Fruit fly (Drosophila melanogaster) whole organism, wandering third instar larva: ENCODE results near the gene Frmd5.

Source experiments
- Abd-B ChIP-seq: fragments of >200 bp; optimal IDR thresholded peaks from 2 replicates; lab custom pipeline; 2017; ENCODE audit warnings: missing biosample characterization, missing genetic modification characterization
- CG32264 ChIP-seq: fragments of 200-800 bp; sonication (Bioruptor generic); optimal IDR thresholded peaks from 2 replicates; lab custom pipeline; 2016; ENCODE audit warnings: missing biosample characterization, missing genetic modification characterization
- CG9705 ChIP-seq: fragments of 200-800 bp; sonication (Bioruptor generic); optimal IDR thresholded peaks from 2 replicates; lab custom pipeline; 2018; ENCODE audit warnings: missing biosample characterization, mild to moderate bottlenecking, missing genetic modification characterization
- CrebA ChIP-seq: fragments of 200-800 bp; sonication (Bioruptor generic); optimal IDR thresholded peaks from 2 replicates; lab custom pipeline; 2016; ENCODE audit warnings: missing biosample characterization, mild to moderate bottlenecking, missing genetic modification characterization, borderline replicate concordance
- Dfd ChIP-seq: fragments of >200 bp; optimal IDR thresholded peaks from 2 replicates; lab custom pipeline; 2017; ENCODE audit warnings: missing biosample characterization, missing genetic modification characterization
- Dif ChIP-seq: fragments of 200-275, 200-300 bp; sonication (Bioruptor generic); optimal IDR thresholded peaks from 2 replicates; lab custom pipeline; 2018; ENCODE audit warnings: missing biosample characterization, missing genetic modification characterization; ENCODE audit not compliant: partially characterized antibody
- GATAd ChIP-seq: sonication (Bioruptor generic); optimal IDR thresholded peaks from 2 replicates; lab custom pipeline; 2016; ENCODE audit warnings: missing biosample characterization, missing genetic modification characterization
- HLH106 ChIP-seq: fragments of 200-800 bp; optimal IDR thresholded peaks from 3 replicates; lab custom pipeline; 2019; ENCODE audit warnings: missing biosample characterization, mild to moderate bottlenecking, missing genetic modification characterization, moderate library complexity
- Hnf4 ChIP-seq: fragments of 200-800 bp; sonication (Bioruptor generic); optimal IDR thresholded peaks from 2 replicates; lab custom pipeline; 2016; ENCODE audit warnings: missing biosample characterization, mild to moderate bottlenecking, missing genetic modification characterization
- Hr78 ChIP-seq: fragments of >200 bp; optimal IDR thresholded peaks from 2 replicates; lab custom pipeline; 2017; ENCODE audit warnings: missing biosample characterization, missing genetic modification characterization
- Hr83 ChIP-seq: fragments of 200-300 bp; sonication (Bioruptor generic); optimal IDR thresholded peaks from 2 replicates; lab custom pipeline; 2016; ENCODE audit warnings: missing biosample characterization, mild to moderate bottlenecking, missing genetic modification characterization, moderate library complexity; ENCODE audit not compliant: poor library complexity, severe bottlenecking
- Mio ChIP-seq: sonication (Bioruptor generic); optimal IDR thresholded peaks from 2 replicates; lab custom pipeline; 2016; ENCODE audit warnings: missing biosample characterization, missing genetic modification characterization
- Myc ChIP-seq: fragments of >200 bp; optimal IDR thresholded peaks from 2 replicates; lab custom pipeline; 2017
- OdsH ChIP-seq: fragments of 200-800 bp; sonication (Bioruptor generic); optimal IDR thresholded peaks from 2 replicates; lab custom pipeline; 2016; ENCODE audit warnings: missing biosample characterization, mild to moderate bottlenecking, missing genetic modification characterization
- Rel ChIP-seq, 2 experiments: fragments of 200-800 bp; sonication (Bioruptor generic) in 1 of 2; optimal IDR thresholded peaks; 2 replicates in 1 of 2; 3 replicates in 1 of 2; lab custom pipeline; 2016 to 2019; ENCODE audit warnings: mild to moderate bottlenecking in 2 of 2, missing biosample characterization in 2 of 2, missing genetic modification characterization in 2 of 2, moderate library complexity in 1 of 2
- Sp1 ChIP-seq: fragments of 200-800 bp; sonication (Bioruptor generic); optimal IDR thresholded peaks from 3 replicates; lab custom pipeline; 2019; ENCODE audit warnings: missing biosample characterization, mild to moderate bottlenecking, missing genetic modification characterization, moderate library complexity
- Vsx2 ChIP-seq: fragments of 200-300, 225-300 bp; sonication (Bioruptor generic); optimal IDR thresholded peaks from 2 replicates; lab custom pipeline; 2018; ENCODE audit warnings: missing biosample characterization, missing genetic modification characterization; ENCODE audit not compliant: partially characterized antibody
- br ChIP-seq: fragments of 200-800 bp; sonication (Bioruptor generic); optimal IDR thresholded peaks from 2 replicates; lab custom pipeline; 2016; ENCODE audit warnings: missing biosample characterization, missing genetic modification characterization
- brk ChIP-seq: fragments of 200-800 bp; sonication (Bioruptor generic); optimal IDR thresholded peaks from 2 replicates; lab custom pipeline; 2016; ENCODE audit warnings: missing biosample characterization, mild to moderate bottlenecking, missing genetic modification characterization
- dl ChIP-seq, 2 experiments: fragments of 175-275, 200-275 bp in 1 of 2; fragments of 200-275 bp in 1 of 2; sonication (Bioruptor generic); optimal IDR thresholded peaks; lab custom pipeline; 2018; ENCODE audit warnings: mild to moderate bottlenecking in 2 of 2, missing biosample characterization in 2 of 2, missing genetic modification characterization in 2 of 2, moderate library complexity in 2 of 2; ENCODE audit not compliant: partially characterized antibody in 2 of 2, insufficient read depth in 1 of 2
- dmrt93B ChIP-seq: fragments of 200-800 bp; sonication (Bioruptor generic); optimal IDR thresholded peaks from 2 replicates; lab custom pipeline; 2018; ENCODE audit warnings: missing biosample characterization, mild to moderate bottlenecking, missing genetic modification characterization
- dsf ChIP-seq: sonication (Bioruptor generic); optimal IDR thresholded peaks from 2 replicates; lab custom pipeline; 2016; ENCODE audit warnings: missing biosample characterization, missing genetic modification characterization, borderline replicate concordance
- ey ChIP-seq: fragments of 200-800 bp; sonication (Bioruptor generic); optimal IDR thresholded peaks from 2 replicates; lab custom pipeline; 2016; ENCODE audit warnings: missing biosample characterization, missing genetic modification characterization
- foxo ChIP-seq, 2 experiments: fragments of 200-800 bp; sonication (Bioruptor generic); optimal IDR thresholded peaks; 2 replicates in 1 of 2; 3 replicates in 1 of 2; lab custom pipeline; 2016 to 2017; ENCODE audit warnings: missing biosample characterization in 2 of 2, missing genetic modification characterization in 2 of 2
- h ChIP-seq: fragments of 200-800 bp; sonication (Bioruptor generic); optimal IDR thresholded peaks from 3 replicates; lab custom pipeline; 2016; ENCODE audit warnings: missing biosample characterization, mild to moderate bottlenecking, missing genetic modification characterization
- jim ChIP-seq: fragments of 175-275, 200-325 bp; sonication (Bioruptor generic); optimal IDR thresholded peaks from 2 replicates; lab custom pipeline; 2016; ENCODE audit warnings: missing biosample characterization, mild to moderate bottlenecking, missing genetic modification characterization
- pan ChIP-seq: fragments of >200 bp; optimal IDR thresholded peaks from 2 replicates; lab custom pipeline; 2017
- rgr ChIP-seq: fragments of 200-800 bp; sonication (Bioruptor generic); optimal IDR thresholded peaks from 3 replicates; lab custom pipeline; 2016; ENCODE audit warnings: missing biosample characterization, mild to moderate bottlenecking, missing genetic modification characterization
- sage ChIP-seq: fragments of 200-800 bp; sonication (Bioruptor generic); optimal IDR thresholded peaks from 2 replicates; lab custom pipeline; 2016; ENCODE audit warnings: missing biosample characterization, mild to moderate bottlenecking, missing genetic modification characterization
- sv ChIP-seq: fragments of 200-800 bp; sonication (Bioruptor generic); optimal IDR thresholded peaks from 3 replicates; lab custom pipeline; 2016; ENCODE audit warnings: missing biosample characterization, missing genetic modification characterization
- tai ChIP-seq: sonication (Bioruptor generic); optimal IDR thresholded peaks from 2 replicates; lab custom pipeline; 2016; ENCODE audit warnings: missing biosample characterization, missing genetic modification characterization
- woc ChIP-seq: sonication (Bioruptor generic); optimal IDR thresholded peaks from 2 replicates; lab custom pipeline; 2016; ENCODE audit warnings: missing biosample characterization, mild to moderate bottlenecking, missing genetic modification characterization

Gene Frmd5

DNA sequence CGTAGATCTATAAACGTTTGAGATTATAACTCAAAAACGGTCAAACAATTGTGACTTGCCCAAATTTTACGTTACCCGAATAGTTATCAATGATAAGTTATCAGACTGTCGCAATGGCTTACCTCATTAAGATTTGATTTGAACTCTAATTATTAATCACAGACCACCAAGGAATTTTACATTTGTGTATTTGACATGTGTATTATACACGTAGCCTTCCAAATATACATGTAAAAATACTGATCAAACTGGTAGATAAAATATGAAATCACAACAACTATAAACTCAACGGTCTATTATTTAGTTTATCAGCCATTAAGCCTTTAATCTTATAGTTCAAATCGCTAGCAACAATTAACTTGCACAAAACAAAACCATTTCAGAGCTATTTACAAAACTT is 49.2 kb downstream of the Frmd5 start:
- TF ChIP-seq OdsH (GFP tag; lab: Kevin White, UChicago): no peak
- TF ChIP-seq CrebA (GFP tag; lab: Kevin White, UChicago): no peak
- TF ChIP-seq GATAd (GFP tag; lab: Kevin White, UChicago): no peak
- no peak for TF ChIP-seq foxo (GFP tag; optimal IDR thresholded peaks at IDR 0.05; lab: Kevin White, UChicago)
- no peak for TF ChIP-seq jim (GFP tag; lab: Kevin White, UChicago)
- TF ChIP-seq dmrt93B (GFP tag; lab: Kevin White, UChicago): no peak
- TF ChIP-seq Rel (GFP tag; optimal IDR thresholded peaks at IDR 0.05; lab: Kevin White, UChicago): no peak
- TF ChIP-seq Rel (tag; optimal IDR thresholded peaks at IDR 0.05; lab: Kevin White, UChicago): no peak
- TF ChIP-seq ey (GFP tag; lab: Kevin White, UChicago): no peak
- no peak for TF ChIP-seq CG32264 (GFP tag; lab: Kevin White, UChicago)

- TF ChIP-seq Abd-B (GFP tag; lab: Kevin White, UChicago): no peak
- no peak for TF ChIP-seq CG9705 (GFP tag; lab: Kevin White, UChicago)
- TF ChIP-seq Hnf4 (GFP tag; lab: Kevin White, UChicago): no peak
- TF ChIP-seq rgr (GFP tag; lab: Kevin White, UChicago): no peak
- TF ChIP-seq tai: peak; percentile 31
- TF ChIP-seq Hr83 (GFP tag; lab: Kevin White, UChicago): no peak
- TF ChIP-seq, all 38 proteins: peak for 1
Observed at dm6 chr2L:10395035-10395434, 50.8 kb downstream of the Frmd5 start.

DNA sequence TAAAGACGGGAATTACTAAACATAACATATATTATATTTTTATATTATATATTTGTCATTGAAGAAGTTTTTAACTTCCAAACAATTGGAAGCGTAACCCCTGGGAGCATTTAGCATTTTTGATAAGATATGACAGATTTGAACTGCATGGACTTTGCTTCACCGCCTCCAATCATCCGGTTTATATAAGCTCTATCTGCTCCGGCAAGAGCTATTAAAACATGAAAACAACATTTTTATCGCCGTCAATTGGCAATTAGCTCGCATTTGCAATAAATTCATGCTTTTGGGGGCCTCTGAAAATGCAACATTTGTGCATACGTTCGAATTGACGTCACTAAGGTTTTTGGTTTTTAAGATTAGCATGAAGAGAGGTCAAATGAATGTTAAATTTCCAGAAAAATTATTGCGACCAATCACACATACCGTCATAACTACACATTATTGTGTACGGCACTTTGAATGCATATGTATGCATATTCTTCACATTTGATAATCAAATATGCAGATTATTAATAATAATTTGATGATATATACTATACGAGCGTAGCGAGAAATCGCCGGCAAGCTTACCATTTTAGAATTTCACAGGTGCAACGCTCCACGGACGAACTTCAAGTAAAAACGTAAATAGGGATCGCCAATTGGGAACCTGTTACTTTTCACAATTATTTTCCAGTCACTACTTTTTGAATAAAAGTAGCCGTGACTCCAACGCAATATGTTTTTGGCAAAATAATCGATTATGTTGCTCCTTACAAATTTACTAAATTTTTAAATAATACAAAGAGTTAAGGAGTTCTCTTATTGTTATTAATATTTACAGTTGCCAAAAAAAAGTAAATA is 51.6 kb downstream of the Frmd5 start, which contains the start of gene Mdh1:
Gene Mdh1, minus strand, starts transcription at position 691 of the 846 bp plus-strand sequence.
- TF ChIP-seq sv (GFP tag; lab: Kevin White, UChicago) (no peak), Dfd (GFP tag; lab: Kevin White, UChicago) (no peak), woc (GFP tag; lab: Kevin White, UChicago) (peak; percentile 6), Sp1 (GFP tag; lab: Kevin White, UChicago) (no peak), dl (GFP tag; optimal IDR thresholded peaks at IDR 0.05; lab: Kevin White, UChicago; ENCODE audit: insufficient read depth in 1 of 2, partially characterized antibody in 2 of 2) (peak in 1 of 2 experiments; percentile 11), foxo (GFP tag; optimal IDR thresholded peaks at IDR 0.05; lab: Kevin White, UChicago) (no peak), Hr83 (GFP tag; lab: Kevin White, UChicago) (no peak), CG9705 (GFP tag; lab: Kevin White, UChicago) (no peak), ey (GFP tag; lab: Kevin White, UChicago) (no peak), pan (no peak), Hr78 (GFP tag; lab: Kevin White, UChicago) (no peak), OdsH (GFP tag; lab: Kevin White, UChicago) (peak; percentile 14), rgr (GFP tag; lab: Kevin White, UChicago) (peak; percentile 13), HLH106 (tag; lab: Kevin White, UChicago) (no peak), sage (GFP tag; lab: Kevin White, UChicago) (peak; percentile 37), Hnf4 (GFP tag; lab: Kevin White, UChicago) (peak; percentile 10), dsf (GFP tag; lab: Kevin White, UChicago) (no peak), tai (no peak), br (GFP tag; lab: Kevin White, UChicago) (no peak), Mio (GFP tag; lab: Kevin White, UChicago) (no peak), CG32264 (GFP tag; lab: Kevin White, UChicago) (no peak), brk (GFP tag; lab: Kevin White, UChicago) (peak; percentile 52), h (GFP tag; lab: Kevin White, UChicago) (no peak), Myc (no peak), Vsx2 (GFP tag; lab: Kevin White, UChicago) (no peak), Abd-B (GFP tag; lab: Kevin White, UChicago) (no peak)

DNA sequence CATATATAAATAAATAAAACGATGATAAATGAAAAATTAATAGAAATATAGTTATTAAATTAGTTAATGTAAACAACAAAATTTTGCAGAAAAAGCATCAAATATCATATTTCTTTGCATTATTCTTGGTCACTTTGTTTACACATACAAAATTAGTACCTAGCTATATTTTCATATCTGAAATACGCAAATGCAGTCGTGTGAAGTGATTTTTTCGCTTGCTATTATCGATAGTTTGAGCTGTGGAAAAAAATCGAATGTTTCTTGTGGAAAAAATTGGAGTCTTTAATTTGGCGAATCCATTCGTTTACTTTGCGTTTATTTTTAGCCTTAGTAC is 52.2 kb downstream of the Frmd5 start, which contains the start of gene Cnot4:
Gene Cnot4, plus strand, starts transcription at position 229 of the 337 bp plus-strand sequence.
- TF ChIP-seq woc (GFP tag; lab: Kevin White, UChicago) (peak; percentile 13), GATAd (GFP tag; lab: Kevin White, UChicago) (no peak), Myc (peak; percentile 53), Dif (GFP tag; lab: Kevin White, UChicago) (no peak)
